Worm (Caenorhabditis elegans): ENCODE measurements around the gene srw-14.

DNA sequence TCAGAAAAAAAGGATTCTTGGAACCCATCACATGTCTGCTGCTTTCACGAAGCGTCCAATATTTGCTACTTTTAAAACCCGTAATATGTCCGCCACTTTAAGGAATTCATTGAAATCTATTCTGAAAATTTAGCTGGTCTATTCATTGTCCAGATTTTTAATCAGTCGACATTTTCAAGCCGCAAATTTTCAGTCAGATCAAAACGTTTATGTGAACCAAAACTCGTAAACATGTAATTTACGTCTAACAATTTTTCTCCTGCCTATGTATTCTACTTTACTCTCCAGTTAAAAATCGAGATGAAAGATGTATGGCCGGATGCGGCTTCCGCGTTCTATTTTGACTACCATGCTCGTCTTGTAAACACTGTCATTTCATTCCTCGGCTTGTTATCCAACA lies 27.8 kb upstream of the srw-14 start, which contains the start of gene srw-1:
- TF ChIP-seq nhr-237 (tag; optimal IDR thresholded peaks at IDR 0.05), result no peak
- no peak for TF ChIP-seq ceh-43 (GFP tag; optimal IDR thresholded peaks at IDR 0.05)
- TF ChIP-seq unc-39 (tag; optimal IDR thresholded peaks at IDR 0.05), result no peak
- no peak for TF ChIP-seq unc-120 (tag; optimal IDR thresholded peaks at IDR 0.05; ENCODE audit: poor library complexity, severe bottlenecking)
- TF ChIP-seq ces-1 (GFP tag; optimal IDR thresholded peaks at IDR 0.05), result no peak
- TF ChIP-seq nhr-28 (tag; optimal IDR thresholded peaks at IDR 0.05), result no peak
- TF ChIP-seq lsy-2 (tag; optimal IDR thresholded peaks at IDR 0.05), result no peak

Measured in whole organism, mixed stage, embryonic.